Worm (Caenorhabditis elegans) whole organism, late embryonic: Measurements from ENCODE around the gene ZK792.7.

ENCODE experiments used
- F13H6.1 ChIP-seq: sonication (generic microtip); optimal IDR thresholded peaks from 2 replicates; lab custom pipeline; 2016; ENCODE audit warnings: missing genetic modification characterization, missing compliant biosample characterization
- K02D7.2 ChIP-seq: sonication (generic microtip); optimal IDR thresholded peaks from 2 replicates; lab custom pipeline; 2017; ENCODE audit warnings: mild to moderate bottlenecking, missing genetic modification characterization, missing compliant biosample characterization
- K09A11.1 ChIP-seq: sonication (generic microtip); optimal IDR thresholded peaks from 2 replicates; lab custom pipeline; 2017; ENCODE audit warnings: antibody characterized with exemption, mild to moderate bottlenecking, missing genetic modification characterization, missing compliant biosample characterization; ENCODE audit not compliant: insufficient read depth
- T23F11.4 ChIP-seq: fragments of 200-800 bp; sonication (Bioruptor generic); optimal IDR thresholded peaks from 2 replicates; lab custom pipeline; 2018; ENCODE audit warnings: mild to moderate bottlenecking, missing genetic modification characterization, missing compliant biosample characterization
- ama-1 ChIP-seq: fragments of 150-350 bp; optimal IDR thresholded peaks from 2 replicates; lab custom pipeline; 2014
- ceh-14 ChIP-seq: sonication (generic microtip); optimal IDR thresholded peaks from 2 replicates; lab custom pipeline; 2016; ENCODE audit warnings: missing genotype, missing genetic modification characterization, missing compliant biosample characterization
- ceh-2 ChIP-seq: sonication (generic microtip); optimal IDR thresholded peaks from 2 replicates; lab custom pipeline; 2016; ENCODE audit warnings: missing genotype, missing genetic modification characterization, missing compliant biosample characterization
- ceh-22 ChIP-seq: sonication (generic microtip); optimal IDR thresholded peaks from 2 replicates; lab custom pipeline; 2017; ENCODE audit warnings: missing biosample characterization, missing genetic modification characterization
- ceh-24 ChIP-seq: sonication (generic microtip); optimal IDR thresholded peaks from 2 replicates; lab custom pipeline; 2016; ENCODE audit warnings: mild to moderate bottlenecking, missing genetic modification characterization, missing compliant biosample characterization
- ceh-30 ChIP-seq: fragments of 150-350 bp; optimal IDR thresholded peaks from 2 replicates; lab custom pipeline; 2014; ENCODE audit warnings: missing biosample characterization, missing genetic modification characterization
- ceh-45 ChIP-seq: fragments of 200-800 bp; sonication (Bioruptor generic); IDR thresholded peaks from 2 replicates; pipeline ENCODE4 v1.3.6; 2022; ENCODE audit warnings: missing genetic modification reagents, missing genetic modification characterization, missing compliant biosample characterization
- ceh-48 ChIP-seq: sonication (generic microtip); optimal IDR thresholded peaks from 2 replicates; lab custom pipeline; 2016; ENCODE audit warnings: missing genetic modification characterization, inconsistent platforms, missing compliant biosample characterization
- ceh-6 ChIP-seq: fragments of 200-800 bp; sonication (Bioruptor generic); optimal IDR thresholded peaks from 2 replicates; lab custom pipeline; 2018; ENCODE audit warnings: mild to moderate bottlenecking, missing genetic modification characterization, missing compliant biosample characterization
- ceh-9 ChIP-seq: sonication (generic microtip); optimal IDR thresholded peaks from 2 replicates; lab custom pipeline; 2016; ENCODE audit warnings: mild to moderate bottlenecking, missing genetic modification characterization, inconsistent platforms, missing compliant biosample characterization
- che-1 ChIP-seq: sonication (generic microtip); optimal IDR thresholded peaks from 2 replicates; lab custom pipeline; 2016; ENCODE audit warnings: mild to moderate bottlenecking, missing genetic modification characterization, missing compliant biosample characterization
- dve-1 ChIP-seq: sonication (generic microtip); optimal IDR thresholded peaks from 2 replicates; lab custom pipeline; 2017; ENCODE audit warnings: antibody characterized with exemption, mild to moderate bottlenecking, missing genetic modification characterization, missing compliant biosample characterization
- elt-4 ChIP-seq: sonication (generic microtip); optimal IDR thresholded peaks from 2 replicates; lab custom pipeline; 2016; ENCODE audit warnings: missing genetic modification characterization, missing compliant biosample characterization
- ets-4 ChIP-seq: sonication (generic microtip); optimal IDR thresholded peaks from 2 replicates; lab custom pipeline; 2016; ENCODE audit warnings: missing genetic modification characterization, missing compliant biosample characterization
- fkh-10 ChIP-seq: fragments of 150-350 bp; optimal IDR thresholded peaks from 2 replicates; lab custom pipeline; 2014; ENCODE audit warnings: missing biosample characterization, missing genetic modification reagents, missing genetic modification characterization
- gmeb-2 ChIP-seq: sonication (generic microtip); optimal IDR thresholded peaks from 2 replicates; lab custom pipeline; 2016; ENCODE audit warnings: missing genetic modification characterization, inconsistent platforms, missing compliant biosample characterization
- hlh-30 ChIP-seq: sonication (generic microtip); optimal IDR thresholded peaks from 2 replicates; lab custom pipeline; 2017; ENCODE audit warnings: antibody characterized with exemption, missing genetic modification characterization, missing compliant biosample characterization; ENCODE audit not compliant: insufficient read depth
- hlh-8 ChIP-seq: sonication (generic microtip); optimal IDR thresholded peaks from 2 replicates; lab custom pipeline; 2016; ENCODE audit warnings: missing genotype, missing genetic modification characterization, missing compliant biosample characterization
- madf-2 ChIP-seq: sonication (generic microtip); optimal IDR thresholded peaks from 2 replicates; lab custom pipeline; 2017; ENCODE audit warnings: missing genetic modification characterization, missing compliant biosample characterization
- mec-3 ChIP-seq: sonication (generic microtip); optimal IDR thresholded peaks from 2 replicates; lab custom pipeline; 2016; ENCODE audit warnings: borderline replicate concordance, missing genetic modification characterization, missing compliant biosample characterization
- npax-4 ChIP-seq: sonication (generic microtip); optimal IDR thresholded peaks from 2 replicates; lab custom pipeline; 2016; ENCODE audit warnings: missing genetic modification characterization, missing compliant biosample characterization
- pag-3 ChIP-seq: sonication (generic microtip); optimal IDR thresholded peaks from 2 replicates; lab custom pipeline; 2016; ENCODE audit warnings: missing compliant biosample characterization, missing genetic modification characterization, borderline replicate concordance
- pax-1 ChIP-seq: fragments of 150-350 bp; optimal IDR thresholded peaks from 2 replicates; lab custom pipeline; 2014; ENCODE audit warnings: missing biosample characterization, missing genetic modification characterization
- pha-4 ChIP-seq: fragments of 150-350 bp; optimal IDR thresholded peaks from 2 replicates; lab custom pipeline; 2018; ENCODE audit warnings: missing biosample characterization, missing genetic modification reagents, missing genetic modification characterization
- sdc-2 ChIP-seq: sonication (generic microtip); optimal IDR thresholded peaks from 2 replicates; lab custom pipeline; 2016; ENCODE audit warnings: missing genotype, missing genetic modification characterization, missing compliant biosample characterization
- sox-2 ChIP-seq: fragments of 200-800 bp; sonication (Bioruptor generic); IDR thresholded peaks from 2 replicates; pipeline ENCODE4 v1.3.6; 2022; ENCODE audit warnings: missing genetic modification reagents, missing genetic modification characterization, missing compliant biosample characterization
- syd-9 ChIP-seq: sonication (generic microtip); optimal IDR thresholded peaks from 2 replicates; lab custom pipeline; 2016; ENCODE audit warnings: mild to moderate bottlenecking, missing genetic modification characterization, moderate library complexity, missing compliant biosample characterization
- tbx-2 ChIP-seq: sonication (generic microtip); optimal IDR thresholded peaks from 2 replicates; lab custom pipeline; 2016; ENCODE audit warnings: missing genetic modification characterization, missing compliant biosample characterization
- tbx-7 ChIP-seq: sonication (generic microtip); optimal IDR thresholded peaks from 2 replicates; lab custom pipeline; 2016; ENCODE audit warnings: missing genotype, missing genetic modification characterization, missing compliant biosample characterization
- unc-3 ChIP-seq, 2 experiments: fragments of 200-800 bp in 1 of 2; sonication (Bioruptor generic) in 1 of 2; sonication (generic microtip) in 1 of 2; conservative IDR thresholded peaks in 1 of 2; optimal IDR thresholded peaks in 1 of 2; 2 replicates each; pipeline versions ENCODE4 v1.3.6 to Lab custom; 2016 to 2022; ENCODE audit warnings: missing compliant biosample characterization in 2 of 2, missing genetic modification characterization in 2 of 2, missing genetic modification reagents in 1 of 2
- unc-42 ChIP-seq: sonication (generic microtip); optimal IDR thresholded peaks from 2 replicates; lab custom pipeline; 2016; ENCODE audit warnings: missing genotype, missing genetic modification characterization, missing compliant biosample characterization
- unc-86 ChIP-seq: sonication (generic microtip); optimal IDR thresholded peaks from 2 replicates; lab custom pipeline; 2016; ENCODE audit warnings: missing genetic modification characterization, missing compliant biosample characterization
- zip-5 ChIP-seq: sonication (generic microtip); optimal IDR thresholded peaks from 2 replicates; lab custom pipeline; 2016; ENCODE audit warnings: missing genetic modification characterization, missing compliant biosample characterization
- ztf-16 ChIP-seq: sonication (generic microtip); optimal IDR thresholded peaks from 2 replicates; lab custom pipeline; 2017; ENCODE audit warnings: missing genetic modification characterization, missing compliant biosample characterization

ZK792.7 gene

DNA sequence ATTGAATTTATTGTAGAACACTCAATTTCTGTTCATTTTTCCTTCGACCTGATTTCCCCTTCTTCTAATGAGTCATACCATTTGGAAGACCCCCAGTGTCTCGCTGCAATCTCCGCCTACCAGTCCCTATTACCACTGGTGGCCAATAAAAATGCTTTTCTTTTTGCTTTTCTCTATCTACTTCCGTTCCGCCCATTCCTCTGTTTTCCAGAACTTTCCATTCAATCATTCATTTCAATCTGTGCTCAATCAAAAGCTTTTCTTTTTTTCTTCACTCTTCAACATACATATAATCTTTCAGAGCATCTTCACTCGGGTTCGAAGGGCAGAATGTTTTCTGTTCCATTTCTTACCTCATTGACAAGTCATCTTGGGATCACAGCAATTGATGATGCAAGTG is 20.7 kb upstream of the ZK792.7 start, which contains the start of gene inx-8:
Gene inx-8, plus strand, starts transcription at position 301 of the 400 bp plus-strand sequence.
- TF ChIP-seq ceh-6 (no peak), pha-4 (tag; lab: Kevin White, UChicago) (no peak), dve-1 (tag; lab: Kevin White, UChicago) (no peak), unc-3 (GFP tag; conservative IDR thresholded peaks at IDR 0.05; lab: Robert Waterston, UW) (no peak), unc-3 (tag; optimal IDR thresholded peaks at IDR 0.05; lab: Kevin White, UChicago) (no peak), pag-3 (tag; lab: Kevin White, UChicago) (no peak), ceh-30 (tag; lab: Kevin White, UChicago) (no peak), gmeb-2 (tag; lab: Kevin White, UChicago) (no peak)

ce11 chrIV:11676054-11676453 is 18.2 kb upstream of the ZK792.7 start, which contains the start of gene inx-9:
inx-9 (plus strand) TSS chrIV:11676354.
- TF ChIP-seq che-1: no peak
- TF ChIP-seq ceh-6: no peak
- TF ChIP-seq K09A11.1 (tag; lab: Kevin White, UChicago): no peak
- TF ChIP-seq ceh-2: no peak
- TF ChIP-seq unc-42: no peak
- no peak for TF ChIP-seq ceh-14 (tag; lab: Kevin White, UChicago)
- TF ChIP-seq K02D7.2 (tag; lab: Kevin White, UChicago): no peak
- no peak for TF ChIP-seq pax-1
- no peak for TF ChIP-seq F13H6.1

ce11 chrIV:11681905-11682304 is 12.3 kb upstream of the ZK792.7 start, which contains the start of gene ZK792.4:
ZK792.4 (minus strand) TSS chrIV:11682005.
- no peak for TF ChIP-seq sdc-2
- no peak for TF ChIP-seq madf-2 (tag; lab: Kevin White, UChicago)
- no peak for TF ChIP-seq tbx-2 (tag; lab: Kevin White, UChicago)
- no peak for TF ChIP-seq npax-4
- TF ChIP-seq ceh-48 (tag; lab: Kevin White, UChicago): no peak
- no peak for TF ChIP-seq hlh-8
- no peak for TF ChIP-seq syd-9 (tag; lab: Kevin White, UChicago)
- TF ChIP-seq unc-86 (tag; lab: Kevin White, UChicago): no peak
- TF ChIP-seq mec-3 (tag; lab: Kevin White, UChicago): no peak
- no peak for TF ChIP-seq fkh-10
- TF ChIP-seq K02D7.2 (tag; lab: Kevin White, UChicago): no peak
- TF ChIP-seq ceh-45 (GFP tag; lab: Robert Waterston, UW): no peak

DNA sequence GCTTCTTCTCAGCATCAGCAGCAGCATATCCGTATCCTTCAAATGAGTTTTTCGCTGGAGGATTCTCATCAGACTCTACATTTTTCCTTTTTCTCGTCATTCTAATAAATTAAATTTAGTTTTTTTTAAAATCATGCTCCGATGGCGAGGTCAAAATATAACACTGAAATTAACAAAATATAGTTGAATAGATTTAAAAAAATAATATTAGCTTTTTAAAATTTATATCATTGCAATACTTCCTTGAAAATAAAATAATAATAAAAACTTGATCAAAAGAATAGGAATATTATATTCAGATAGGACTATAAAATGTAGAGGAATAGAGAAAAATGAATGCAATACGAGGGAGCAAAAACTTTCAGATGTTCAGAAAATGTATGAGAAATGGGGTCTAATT is 6.2 kb upstream of the ZK792.7 start, which contains the start of gene ZK792.5:
Gene ZK792.5, minus strand, starts transcription at position 101 of the 400 bp plus-strand sequence.
- TF ChIP-seq sox-2: no peak
- TF ChIP-seq T23F11.4: no peak
- TF ChIP-seq hlh-30 (tag; lab: Kevin White, UChicago): no peak
- TF ChIP-seq dve-1 (tag; lab: Kevin White, UChicago): no peak
- TF ChIP-seq K02D7.2 (tag; lab: Kevin White, UChicago): no peak
- TF ChIP-seq pag-3 (tag; lab: Kevin White, UChicago): no peak
- no peak for TF ChIP-seq ceh-24 (tag; lab: Kevin White, UChicago)
- TF ChIP-seq ets-4 (tag; lab: Kevin White, UChicago): no peak
- no peak for TF ChIP-seq F13H6.1
- TF ChIP-seq fkh-10: no peak
- no peak for TF ChIP-seq elt-4 (tag; lab: Kevin White, UChicago)
- TF ChIP-seq tbx-2 (tag; lab: Kevin White, UChicago): no peak
- TF ChIP-seq ama-1 (lab: Kevin White, UChicago): no peak
- no peak for TF ChIP-seq ceh-9
- no peak for TF ChIP-seq ztf-16 (tag; lab: Kevin White, UChicago)
- TF ChIP-seq ceh-30 (tag; lab: Kevin White, UChicago): no peak
- TF ChIP-seq zip-5 (tag; lab: Kevin White, UChicago): no peak
- TF ChIP-seq tbx-7 (tag; lab: Kevin White, UChicago): no peak
- TF ChIP-seq ceh-22: no peak
